Fruit fly (Drosophila melanogaster): ENCODE measurements around the gene CG44040.

The CG44040 gene

DNA sequence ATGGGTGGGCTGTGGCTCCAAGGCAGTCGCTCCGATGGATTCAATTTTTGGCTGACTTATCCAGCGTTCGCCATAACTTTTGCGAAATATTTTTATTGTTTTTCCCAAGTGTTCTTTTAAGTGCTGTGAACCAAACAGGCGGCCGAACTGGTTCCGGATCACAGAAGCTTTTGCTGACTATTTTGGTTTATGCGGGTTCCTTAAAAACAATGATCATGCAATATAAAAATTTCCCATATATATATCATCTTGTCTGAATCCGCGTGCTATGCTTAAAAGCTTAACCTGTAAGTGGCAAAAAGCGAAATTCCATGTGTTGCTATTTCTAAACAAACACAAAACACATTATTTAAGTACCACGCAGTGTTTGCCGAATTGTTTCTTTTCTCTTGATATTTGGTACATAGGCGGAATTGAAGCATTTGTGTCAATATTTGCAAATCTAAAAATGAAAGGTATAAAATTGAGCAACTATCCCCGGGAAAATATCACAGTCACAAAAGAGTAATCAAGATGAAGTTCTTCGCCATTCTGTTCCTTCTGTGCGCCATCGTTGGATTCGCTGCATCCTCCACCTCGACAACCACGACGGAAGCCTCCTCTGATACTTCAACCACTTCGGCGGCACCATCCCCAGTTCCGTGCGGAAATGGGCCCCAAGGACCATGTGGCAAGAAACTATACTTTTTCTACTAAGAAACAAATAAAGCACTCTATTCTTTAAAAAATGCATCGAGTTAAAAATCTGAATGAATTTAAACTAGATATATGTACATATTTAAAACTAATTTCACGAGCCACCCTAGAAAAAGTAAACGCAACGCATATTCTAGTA lies at the start of gene CG44040, which contains the start of gene CG6276:
Gene CG44040 (plus strand): TSS at position 467 of the 835 bp plus-strand sequence.
Gene CG6276 (minus strand): TSS at position 158 of the 835 bp plus-strand sequence.
- TF ChIP-seq usp (GFP tag; optimal IDR thresholded peaks at IDR 0.05) (no peak), pan (optimal IDR thresholded peaks at IDR 0.05) (no peak), psq (optimal IDR thresholded peaks at IDR 0.05) (no peak), EcR (GFP tag; optimal IDR thresholded peaks at IDR 0.05) (no peak), CG8478 (optimal IDR thresholded peaks at IDR 0.05) (no peak), Dll (optimal IDR thresholded peaks at IDR 0.05) (no peak)

DNA sequence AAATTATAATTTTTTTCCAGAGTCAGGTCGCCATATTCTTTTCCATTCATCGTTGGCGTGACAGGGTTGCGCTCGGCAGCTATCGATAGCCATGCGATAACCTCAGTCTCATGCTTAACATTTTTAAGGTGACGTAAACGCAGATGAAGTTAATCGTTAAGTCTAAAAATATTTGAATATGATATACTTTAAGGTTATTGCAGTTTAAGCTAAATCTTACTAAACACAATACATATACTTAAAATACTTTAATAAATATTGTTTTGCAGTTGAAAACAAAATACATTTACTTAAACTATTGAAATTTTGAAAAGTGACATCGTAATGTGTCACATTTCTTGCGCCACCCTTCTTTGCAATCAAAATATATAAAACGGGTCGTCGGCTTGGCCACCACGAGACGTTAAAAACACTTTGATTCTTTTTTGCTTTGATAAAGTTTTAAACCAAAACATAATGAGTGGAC lies 45.0 kb upstream of the CG44040 start, which contains the start of the genes Cp190 and CG4338:
Gene Cp190 (minus strand): TSS at position 84 of the 466 bp plus-strand sequence.
Gene CG4338 (plus strand): TSS at position 365 of the 466 bp plus-strand sequence.
- TF ChIP-seq usp (GFP tag; optimal IDR thresholded peaks at IDR 0.05), result no peak
- TF ChIP-seq CG8478 (optimal IDR thresholded peaks at IDR 0.05), result no peak
- no peak for TF ChIP-seq EcR (GFP tag; optimal IDR thresholded peaks at IDR 0.05)
- no peak for TF ChIP-seq pan (optimal IDR thresholded peaks at IDR 0.05)
- no peak for TF ChIP-seq psq (optimal IDR thresholded peaks at IDR 0.05)
- no peak for TF ChIP-seq Dll (optimal IDR thresholded peaks at IDR 0.05)

DNA sequence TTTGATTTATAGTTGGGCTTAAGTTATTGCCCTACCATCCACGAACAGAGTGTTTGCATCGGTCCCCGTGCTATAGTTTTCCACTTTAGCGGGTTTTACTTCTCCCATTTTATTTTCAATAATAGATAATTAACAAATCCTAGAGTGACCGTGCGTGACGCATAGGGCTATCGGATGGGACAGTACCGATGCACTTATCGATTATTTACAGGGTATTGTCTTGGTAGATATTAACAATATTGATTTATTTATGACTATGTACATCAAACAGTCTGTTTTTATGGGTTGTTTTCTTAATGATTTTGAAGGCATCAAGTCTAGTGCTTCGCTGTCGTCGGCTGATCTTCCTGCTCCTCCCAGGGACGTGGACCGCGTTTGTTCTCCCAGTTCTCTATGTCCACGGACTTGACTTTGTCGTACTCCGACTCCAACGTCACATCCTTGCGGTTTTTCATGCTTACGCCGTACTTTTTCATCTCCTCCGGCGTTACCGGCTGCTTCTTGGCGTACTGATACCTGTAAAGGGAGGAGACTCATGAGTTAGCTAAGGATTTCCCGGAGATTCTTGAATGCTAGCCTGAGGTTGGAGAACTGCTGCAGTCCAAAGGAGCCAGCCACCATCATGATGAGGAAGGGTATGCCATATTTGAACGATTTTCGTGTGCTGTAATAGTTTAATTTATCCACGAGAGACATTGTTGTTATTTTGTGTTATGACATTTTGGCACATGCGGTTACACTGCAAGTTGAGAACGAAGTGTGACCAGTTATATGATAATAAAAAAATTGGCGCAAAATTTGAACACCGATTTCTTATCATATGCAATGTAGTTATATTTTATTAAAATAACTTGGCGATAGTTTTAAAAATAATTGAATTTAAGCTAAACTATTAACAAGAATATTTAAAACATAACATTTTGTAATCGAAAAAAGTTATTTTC lies 42.0 kb upstream of the CG44040 start, which contains the start of the genes MRG15 and Tm1:
Gene MRG15 (minus strand): TSS at position 184 of the 944 bp plus-strand sequence.
Gene Tm1 (plus strand): TSS at position 295 of the 944 bp plus-strand sequence.
- TF ChIP-seq Dll (optimal IDR thresholded peaks at IDR 0.05) (no peak), pan (optimal IDR thresholded peaks at IDR 0.05) (peak; percentile 77)

DNA sequence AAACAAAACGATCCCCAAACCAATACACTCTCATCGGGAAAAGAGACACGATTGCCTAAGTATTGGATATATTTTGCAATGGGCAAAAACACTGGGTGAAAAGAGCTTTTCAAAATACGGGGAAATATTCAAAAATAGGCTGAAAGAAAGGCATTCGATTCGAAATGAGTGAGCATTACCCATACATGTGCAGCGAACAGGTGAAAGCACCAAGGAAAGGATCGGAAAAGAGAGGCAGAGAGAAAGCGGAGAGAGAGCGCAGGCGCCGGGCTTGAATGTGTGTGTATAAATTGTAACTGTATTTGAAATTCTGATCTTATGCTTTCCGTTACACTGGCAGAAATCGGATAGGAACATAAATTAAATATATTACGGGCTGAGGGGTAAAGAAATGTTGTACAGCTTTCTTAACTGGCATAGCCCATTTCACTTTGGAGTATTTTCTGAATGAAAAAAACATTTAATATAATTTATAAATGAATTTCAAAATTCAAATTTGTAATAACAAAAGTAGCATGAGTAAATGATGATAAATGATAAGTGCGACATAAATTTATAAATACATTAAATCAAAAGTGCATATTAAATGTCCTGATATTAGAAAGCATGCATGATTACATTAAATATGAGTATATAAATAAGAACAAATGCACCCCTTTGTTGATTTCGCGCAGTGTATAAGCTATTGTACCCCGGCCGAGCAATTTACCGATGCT lies 39.4 kb upstream of the CG44040 start:
- TF ChIP-seq CG8478 (optimal IDR thresholded peaks at IDR 0.05), result no peak
- TF ChIP-seq psq (optimal IDR thresholded peaks at IDR 0.05), result no peak
- no peak for TF ChIP-seq Dll (optimal IDR thresholded peaks at IDR 0.05)
- no peak for TF ChIP-seq EcR (GFP tag; optimal IDR thresholded peaks at IDR 0.05)
- TF ChIP-seq usp (GFP tag; optimal IDR thresholded peaks at IDR 0.05), result no peak
- TF ChIP-seq pan (optimal IDR thresholded peaks at IDR 0.05), result no peak

DNA sequence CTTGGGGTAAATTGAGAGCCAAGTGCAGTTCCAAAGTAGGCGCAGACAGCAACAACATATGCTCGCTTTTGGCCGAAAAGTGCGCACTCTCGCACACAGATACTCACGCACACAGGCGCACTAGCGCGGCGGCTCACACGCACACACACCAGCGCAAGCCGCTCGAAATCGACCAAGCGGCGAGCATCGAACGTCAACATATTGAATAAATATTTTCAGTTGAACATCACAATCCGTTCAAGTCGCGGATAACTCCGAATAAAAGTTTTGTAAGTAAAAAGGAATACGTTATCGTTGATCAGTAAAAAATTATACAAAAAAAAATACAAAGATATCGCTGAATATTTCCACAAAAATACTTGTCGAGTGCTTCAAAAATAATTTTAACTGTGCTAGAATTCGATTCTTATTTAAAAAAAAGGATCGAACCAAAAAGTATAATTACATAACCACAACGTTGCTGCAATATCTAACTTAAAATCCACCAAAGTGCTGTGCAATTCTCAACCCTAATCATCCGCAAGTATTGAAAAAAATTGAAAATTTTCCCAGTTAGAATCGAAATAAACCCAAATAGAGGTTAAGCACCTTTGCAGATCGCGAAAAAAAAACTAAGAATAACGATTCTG lies 38.7 kb upstream of the CG44040 start:
- TF ChIP-seq Dll (optimal IDR thresholded peaks at IDR 0.05) (no peak), psq (optimal IDR thresholded peaks at IDR 0.05) (no peak), usp (GFP tag; optimal IDR thresholded peaks at IDR 0.05) (no peak), pan (optimal IDR thresholded peaks at IDR 0.05) (no peak), CG8478 (optimal IDR thresholded peaks at IDR 0.05) (no peak), EcR (GFP tag; optimal IDR thresholded peaks at IDR 0.05) (no peak)

DNA sequence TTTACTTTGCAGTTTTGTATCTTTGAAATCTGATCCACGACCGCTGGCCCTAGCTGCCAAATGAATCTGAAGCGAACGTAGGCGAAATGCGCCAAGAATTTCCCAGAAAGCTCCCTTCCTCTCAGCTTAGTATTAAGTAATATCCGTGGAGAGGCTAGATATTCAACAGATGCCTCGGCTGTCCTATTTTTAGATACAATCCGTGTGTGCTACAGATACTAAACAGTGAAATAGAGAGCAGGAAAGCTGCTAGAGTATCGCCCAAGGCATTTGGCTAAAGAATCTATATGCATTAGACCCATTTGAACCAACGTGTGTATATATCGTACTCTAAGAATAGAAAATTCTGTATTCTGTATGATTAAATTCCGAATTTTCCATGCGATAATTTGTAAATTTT lies 37.9 kb upstream of the CG44040 start:
- no peak for TF ChIP-seq usp (GFP tag; optimal IDR thresholded peaks at IDR 0.05)
- TF ChIP-seq CG8478 (optimal IDR thresholded peaks at IDR 0.05), result no peak
- TF ChIP-seq EcR (GFP tag; optimal IDR thresholded peaks at IDR 0.05), result no peak
- no peak for TF ChIP-seq psq (optimal IDR thresholded peaks at IDR 0.05)

DNA sequence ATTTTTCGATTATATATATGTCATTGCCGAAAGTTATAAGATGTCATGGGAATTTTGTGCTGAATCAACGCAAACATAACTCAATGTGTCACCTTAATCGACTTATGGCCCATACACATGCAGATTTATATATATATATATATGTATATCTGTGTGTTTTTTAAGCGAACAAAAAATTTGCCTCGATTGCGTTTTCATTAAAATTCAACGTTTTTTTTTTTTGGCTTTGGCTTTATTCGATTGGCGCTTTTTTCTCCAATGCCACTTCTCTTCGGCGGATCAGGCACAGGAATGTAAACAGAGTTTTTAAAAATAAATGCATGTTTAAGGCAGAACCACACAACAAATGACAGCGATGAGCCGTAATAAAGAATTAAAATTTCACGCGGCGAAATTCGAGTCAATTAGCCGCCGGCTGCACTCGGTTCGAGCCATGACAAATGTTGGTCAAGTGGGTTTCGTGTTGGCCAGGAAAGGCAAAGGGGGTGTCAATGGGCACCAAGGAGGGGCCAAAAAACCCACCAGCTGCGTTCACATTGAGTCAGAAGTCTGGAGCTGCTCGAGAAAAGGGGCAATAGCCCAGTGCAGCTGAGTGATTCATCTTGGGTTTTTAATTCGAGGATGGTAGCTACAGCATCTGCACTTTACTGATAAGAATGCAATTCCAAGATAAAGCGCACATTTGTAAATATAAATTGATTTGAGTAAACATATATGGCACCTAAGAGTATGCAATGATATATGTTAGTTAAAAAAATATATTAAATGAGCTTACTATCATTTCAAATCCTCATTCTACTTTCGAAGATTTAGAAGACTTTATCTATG lies 37.0 kb upstream of the CG44040 start:
- no peak for TF ChIP-seq pan (optimal IDR thresholded peaks at IDR 0.05)
- TF ChIP-seq psq (optimal IDR thresholded peaks at IDR 0.05), result no peak
- no peak for TF ChIP-seq EcR (GFP tag; optimal IDR thresholded peaks at IDR 0.05)
- no peak for TF ChIP-seq usp (GFP tag; optimal IDR thresholded peaks at IDR 0.05)
- no peak for TF ChIP-seq Dll (optimal IDR thresholded peaks at IDR 0.05)
- TF ChIP-seq CG8478 (optimal IDR thresholded peaks at IDR 0.05), result no peak

DNA sequence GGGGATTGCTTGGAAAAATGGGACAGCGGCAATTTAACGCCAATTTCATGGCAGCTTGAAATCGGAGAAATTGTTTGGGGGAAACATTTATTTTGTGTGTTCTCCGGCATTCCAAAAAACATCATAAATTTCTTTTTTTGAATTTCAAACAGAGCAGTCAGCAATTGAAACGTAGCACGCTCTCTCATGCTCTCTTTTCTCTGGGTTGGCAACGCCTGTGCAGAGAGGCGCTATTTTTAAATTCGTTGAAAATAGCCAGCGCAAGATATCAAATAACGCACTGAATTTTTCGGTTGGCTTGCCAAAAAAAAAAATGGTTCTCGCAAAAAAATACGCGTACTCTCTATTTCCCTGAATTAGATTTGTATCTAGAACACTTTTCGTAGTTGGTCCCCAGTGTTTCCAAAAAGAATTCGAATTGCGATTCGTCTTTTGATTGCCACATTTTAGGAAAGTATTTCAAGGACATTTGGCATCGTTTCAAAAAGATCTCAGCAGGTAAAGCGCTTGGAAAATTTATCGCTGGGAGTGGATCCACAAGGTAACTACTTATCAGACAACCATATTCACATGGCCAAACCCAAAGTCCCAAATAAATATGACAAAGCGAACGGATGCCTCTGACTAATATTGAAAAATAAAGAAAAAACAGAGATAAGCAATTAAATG lies 34.0 kb upstream of the CG44040 start:
- TF ChIP-seq psq (optimal IDR thresholded peaks at IDR 0.05) (no peak), Dll (optimal IDR thresholded peaks at IDR 0.05) (no peak), pan (optimal IDR thresholded peaks at IDR 0.05) (no peak), usp (GFP tag; optimal IDR thresholded peaks at IDR 0.05) (no peak), EcR (GFP tag; optimal IDR thresholded peaks at IDR 0.05) (no peak), CG8478 (optimal IDR thresholded peaks at IDR 0.05) (no peak)

DNA sequence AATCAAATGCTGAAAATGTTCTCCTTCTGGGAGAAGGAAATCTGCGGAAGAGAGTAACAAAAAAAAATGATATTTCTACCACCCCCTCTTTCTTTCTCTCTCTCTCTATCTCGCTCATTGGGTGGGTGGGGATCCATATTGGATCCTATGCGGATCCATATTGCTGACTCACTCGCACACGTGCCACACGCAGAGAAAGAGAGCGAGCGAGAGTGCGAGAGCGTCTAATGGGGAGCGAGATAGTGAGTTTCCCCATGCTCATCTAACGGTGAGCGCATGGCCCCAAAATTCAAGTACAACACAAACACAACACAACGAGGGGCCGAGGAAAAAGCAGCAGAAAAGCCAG lies 33.5 kb upstream of the CG44040 start:
- no peak for TF ChIP-seq pan (optimal IDR thresholded peaks at IDR 0.05)
- TF ChIP-seq Dll (optimal IDR thresholded peaks at IDR 0.05), result no peak
- TF ChIP-seq EcR (GFP tag; optimal IDR thresholded peaks at IDR 0.05), result no peak
- TF ChIP-seq psq (optimal IDR thresholded peaks at IDR 0.05), result no peak
- TF ChIP-seq usp (GFP tag; optimal IDR thresholded peaks at IDR 0.05), result no peak
- TF ChIP-seq CG8478 (optimal IDR thresholded peaks at IDR 0.05), result no peak

DNA sequence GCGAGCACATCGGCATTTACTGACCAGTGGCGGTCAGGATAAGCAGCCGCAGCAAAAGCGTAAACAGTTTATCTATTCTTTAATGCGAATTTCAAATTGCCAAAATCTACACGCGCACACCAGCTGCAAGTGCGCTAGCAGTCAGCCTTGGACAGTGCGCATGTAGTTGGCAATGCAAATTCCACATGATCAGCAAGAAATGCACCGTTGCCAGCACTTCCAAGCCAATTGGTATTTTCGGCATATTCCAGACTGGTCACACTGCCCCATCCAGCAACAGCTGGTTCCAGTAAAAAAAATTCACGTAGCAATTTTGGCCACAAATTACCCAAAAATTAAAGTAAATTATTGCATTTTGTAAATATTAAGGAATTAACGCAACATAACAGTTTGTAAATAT lies 32.4 kb upstream of the CG44040 start:
- no peak for TF ChIP-seq Dll (optimal IDR thresholded peaks at IDR 0.05)
- TF ChIP-seq EcR (GFP tag; optimal IDR thresholded peaks at IDR 0.05), result no peak
- TF ChIP-seq pan (optimal IDR thresholded peaks at IDR 0.05), result no peak
